Fruit fly (Drosophila melanogaster) whole organism, embryonic: ENCODE data around the gene gukh.

Source experiments
- Abd-B ChIP-seq: fragments of 200-800 bp; sonication (Bioruptor generic); optimal IDR thresholded peaks from 2 replicates; lab custom pipeline; 2018; ENCODE audit warnings: missing biosample characterization, mild to moderate bottlenecking, missing genetic modification characterization, moderate library complexity
- Adf1 ChIP-seq: fragments of 200-800 bp; sonication (Bioruptor generic); IDR thresholded peaks from 2 replicates; pipeline ENCODE4 v1.3.6; 2022; ENCODE audit warnings: missing biosample characterization, missing genetic modification characterization
- C15 ChIP-seq: fragments of 200-800 bp; sonication (Bioruptor generic); IDR thresholded peaks from 3 replicates; pipeline ENCODE4 v1.3.6; 2022; ENCODE audit warnings: missing biosample characterization, missing genetic modification characterization
- CG11456 ChIP-seq: fragments of 200-800 bp; sonication (Bioruptor generic); IDR thresholded peaks from 3 replicates; pipeline ENCODE4 v1.3.6; 2022; ENCODE audit warnings: missing biosample characterization, missing genetic modification characterization
- CG12104 ChIP-seq: fragments of 200-800 bp; sonication (Bioruptor generic); optimal IDR thresholded peaks from 3 replicates; lab custom pipeline; 2016; ENCODE audit warnings: missing biosample characterization, missing genetic modification characterization
- CG15269 ChIP-seq: fragments of 200-800 bp; sonication (Bioruptor generic); optimal IDR thresholded peaks from 2 replicates; lab custom pipeline; 2018; ENCODE audit warnings: missing biosample characterization, mild to moderate bottlenecking, missing genetic modification characterization, moderate library complexity
- CG16779 ChIP-seq: fragments of 200-800 bp; sonication (Bioruptor generic); IDR thresholded peaks from 2 replicates; pipeline ENCODE4 v1.3.6; 2022; ENCODE audit warnings: missing biosample characterization, missing genetic modification characterization
- CG17186 ChIP-seq: fragments of 200-800 bp; sonication (Bioruptor generic); optimal IDR thresholded peaks from 3 replicates; lab custom pipeline; 2017; ENCODE audit warnings: missing biosample characterization, missing genetic modification reagents, missing genetic modification characterization
- CG2120 ChIP-seq: fragments of 200-800 bp; sonication (Bioruptor generic); optimal IDR thresholded peaks from 3 replicates; lab custom pipeline; 2016; ENCODE audit warnings: missing biosample characterization, missing genetic modification characterization
- CG32772 ChIP-seq: fragments of 200-800 bp; sonication (Bioruptor generic); IDR thresholded peaks from 2 replicates; pipeline ENCODE4 v1.3.6; 2022; ENCODE audit warnings: missing biosample characterization, missing genetic modification characterization
- CG3995 ChIP-seq: fragments of 200-800 bp; sonication (Bioruptor generic); optimal IDR thresholded peaks from 3 replicates; lab custom pipeline; 2016; ENCODE audit warnings: missing biosample characterization, missing genetic modification characterization
- CG4360 ChIP-seq: fragments of 200-800 bp; sonication (Bioruptor generic); IDR thresholded peaks from 2 replicates; pipeline ENCODE4 v1.3.6; 2022; ENCODE audit warnings: missing biosample characterization, missing genetic modification characterization
- CG5245 ChIP-seq: fragments of 200-800 bp; sonication (Bioruptor generic); optimal IDR thresholded peaks from 3 replicates; lab custom pipeline; 2016; ENCODE audit warnings: missing biosample characterization, missing genetic modification characterization
- CG6272 ChIP-seq: fragments of 200-800 bp; sonication (Bioruptor generic); IDR thresholded peaks from 2 replicates; pipeline ENCODE4 v1.3.6; 2022; ENCODE audit warnings: missing biosample characterization, missing genetic modification characterization
- CG8944 ChIP-seq: fragments of 200-800 bp; sonication (Bioruptor generic); optimal IDR thresholded peaks from 3 replicates; lab custom pipeline; 2016; ENCODE audit warnings: missing biosample characterization, missing genetic modification characterization
- CG9797 ChIP-seq: fragments of 200-800 bp; sonication (Bioruptor generic); optimal IDR thresholded peaks from 3 replicates; lab custom pipeline; 2018; ENCODE audit warnings: missing biosample characterization, mild to moderate bottlenecking, missing genetic modification characterization
- Deaf1 ChIP-seq: fragments of 200-800 bp; optimal IDR thresholded peaks from 3 replicates; lab custom pipeline; 2019; ENCODE audit warnings: missing biosample characterization, mild to moderate bottlenecking, missing genetic modification characterization, moderate library complexity
- Drgx ChIP-seq: fragments of 200-800 bp; sonication (Bioruptor generic); IDR thresholded peaks from 2 replicates; pipeline ENCODE4 v1.3.6; 2022; ENCODE audit warnings: missing biosample characterization, missing genetic modification characterization
- Ets65A ChIP-seq: fragments of 200-800 bp; sonication (Bioruptor generic); peaks from one replicate; lab custom pipeline; 2016; ENCODE audit warnings: missing biosample characterization, missing genetic modification characterization
- GATAe ChIP-seq: fragments of 200-800 bp; sonication (Bioruptor generic); conservative IDR thresholded peaks from 2 replicates; pipeline ENCODE4 v1.3.6; 2022; ENCODE audit warnings: missing biosample characterization, missing genetic modification characterization
- Trl ChIP-seq, 3 experiments: fragments of >200 bp in 2 of 3; fragments of 200-800 bp in 1 of 3; sonication (Bioruptor generic) in 1 of 3; optimal IDR thresholded peaks; 2 replicates in 1 of 3; 3 replicates in 2 of 3; lab custom pipeline; 2016 to 2017; ENCODE audit warnings: missing biosample characterization in 1 of 3, missing genetic modification characterization in 1 of 3
- Xrp1 ChIP-seq: fragments of 200-800 bp; sonication (Bioruptor generic); IDR thresholded peaks from 2 replicates; pipeline ENCODE4 v1.3.6; 2022; ENCODE audit warnings: missing biosample characterization, missing genetic modification characterization
- abd-A ChIP-seq: fragments of 200-800 bp; sonication (Bioruptor generic); optimal IDR thresholded peaks from 3 replicates; lab custom pipeline; 2019; ENCODE audit warnings: missing biosample characterization, mild to moderate bottlenecking, missing genetic modification characterization, moderate library complexity
- chif ChIP-seq, 2 experiments: fragments of 200-800 bp; sonication (Bioruptor generic); optimal IDR thresholded peaks; 3 replicates each; lab custom pipeline; 2016; ENCODE audit warnings: missing biosample characterization in 2 of 2, missing genetic modification characterization in 2 of 2
- chinmo ChIP-seq: fragments of 200-800 bp; sonication (Bioruptor generic); IDR thresholded peaks from 4 replicates; pipeline ENCODE4 v1.3.6; 2022; ENCODE audit warnings: missing biosample characterization, missing genetic modification characterization; ENCODE audit not compliant: partially characterized antibody
- corto ChIP-seq: fragments of 200-800 bp; sonication (Bioruptor generic); optimal IDR thresholded peaks from 2 replicates; lab custom pipeline; 2016; ENCODE audit warnings: missing biosample characterization, mild to moderate bottlenecking, missing genetic modification characterization, moderate library complexity
- danr ChIP-seq: fragments of 200-800 bp; sonication (Bioruptor generic); IDR thresholded peaks from 2 replicates; pipeline ENCODE4 v1.3.6; 2022; ENCODE audit warnings: missing biosample characterization, missing genetic modification characterization
- ewg ChIP-seq: fragments of 200-800 bp; sonication (Bioruptor generic); optimal IDR thresholded peaks from 3 replicates; lab custom pipeline; 2017; ENCODE audit warnings: mild to moderate bottlenecking, missing biosample characterization, missing genetic modification reagents, missing genetic modification characterization
- grn ChIP-seq: fragments of 200-800 bp; sonication (Bioruptor generic); optimal IDR thresholded peaks from 3 replicates; lab custom pipeline; 2017; ENCODE audit warnings: missing biosample characterization, missing genetic modification characterization
- mirr ChIP-seq: fragments of 200-800 bp; sonication (Bioruptor generic); optimal IDR thresholded peaks from 3 replicates; lab custom pipeline; 2018; ENCODE audit warnings: missing biosample characterization, mild to moderate bottlenecking, missing genetic modification characterization
- oc ChIP-seq: fragments of 200-800 bp; sonication (Bioruptor generic); optimal IDR thresholded peaks from 2 replicates; lab custom pipeline; 2018; ENCODE audit warnings: missing biosample characterization, mild to moderate bottlenecking, missing genetic modification characterization, moderate library complexity
- peb ChIP-seq: fragments of 200-800 bp; sonication (Bioruptor generic); IDR thresholded peaks from 2 replicates; pipeline ENCODE4 v1.3.6; 2022; ENCODE audit warnings: missing biosample characterization, missing genetic modification characterization
- row ChIP-seq: fragments of 200-800 bp; sonication (Bioruptor generic); IDR thresholded peaks from 3 replicates; pipeline ENCODE4 v1.3.6; 2022; ENCODE audit warnings: missing biosample characterization, missing genetic modification characterization
- sna ChIP-seq: fragments of 200-800 bp; sonication (Bioruptor generic); IDR thresholded peaks from 2 replicates; pipeline ENCODE4 v1.3.6; 2022; ENCODE audit warnings: missing biosample characterization, missing genetic modification characterization; ENCODE audit not compliant: partially characterized antibody
- vfl ChIP-seq: fragments of 200-800 bp; sonication (Bioruptor generic); optimal IDR thresholded peaks from 2 replicates; lab custom pipeline; 2016; ENCODE audit warnings: missing biosample characterization, missing genetic modification characterization
- wdn ChIP-seq: fragments of 200-800 bp; sonication (Bioruptor generic); IDR thresholded peaks from 2 replicates; pipeline ENCODE4 v1.3.6; 2022; ENCODE audit warnings: missing biosample characterization, missing genetic modification characterization

gukh gene

DNA sequence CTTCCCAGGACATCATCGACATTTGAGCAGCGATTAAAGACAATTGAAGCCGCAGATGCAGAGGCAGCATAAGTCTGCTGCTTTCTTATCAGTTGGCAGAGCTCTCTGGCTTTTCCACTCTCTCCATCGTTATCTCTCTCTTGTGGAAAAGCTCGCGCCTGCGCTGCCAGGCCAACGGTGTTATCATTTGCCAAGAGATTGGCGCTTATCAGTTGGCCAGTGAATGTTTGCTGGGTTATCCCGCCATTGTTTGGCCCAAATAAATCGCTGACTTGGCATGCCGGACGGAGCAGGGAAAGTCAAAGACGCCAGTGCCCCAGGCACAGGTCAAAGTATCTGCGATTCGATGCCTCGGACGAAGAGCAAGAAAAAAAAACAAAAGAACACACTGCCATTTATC, 34.7 kb upstream of the gukh start:
- TF ChIP-seq CG12104 (GFP tag; lab: Kevin White, UChicago) (no peak), CG3995 (GFP tag; lab: Kevin White, UChicago) (no peak), Drgx (GFP tag; lab: Robert Waterston, UW) (no peak), corto (GFP tag; lab: Kevin White, UChicago) (no peak), CG32772 (GFP tag; lab: Robert Waterston, UW) (no peak), CG8944 (GFP tag; lab: Kevin White, UChicago) (no peak), CG4360 (GFP tag; lab: Robert Waterston, UW) (no peak), Xrp1 (no peak), CG9797 (GFP tag; lab: Kevin White, UChicago) (no peak), grn (GFP tag; lab: Kevin White, UChicago) (peak; percentile 13), Trl (optimal IDR thresholded peaks at IDR 0.05; lab: Kevin White, UChicago) (peak; percentile 22 to 48), Trl (GFP tag; optimal IDR thresholded peaks at IDR 0.05; lab: Kevin White, UChicago) (no peak), row (GFP tag; lab: Robert Waterston, UW) (peak; percentile 61; the same call in 1 of the 3 replicates), vfl (no peak), Abd-B (GFP tag; lab: Kevin White, UChicago) (no peak), abd-A (tag; lab: Kevin White, UChicago) (peak; percentile 51), Adf1 (GFP tag; lab: Robert Waterston, UW) (peak; percentile 7; the same call in 1 of the 2 replicates), sna (GFP tag; lab: Robert Waterston, UW) (0 out of 2 replicates have a peak, but pooled peaks have one; percentile 14), wdn (GFP tag; lab: Robert Waterston, UW) (no peak), CG5245 (GFP tag; lab: Kevin White, UChicago) (no peak), danr (GFP tag; lab: Robert Waterston, UW) (no peak), peb (GFP tag; lab: Robert Waterston, UW) (no peak), ewg (GFP tag; lab: Kevin White, UChicago) (peak; percentile 85), GATAe (GFP tag; lab: Robert Waterston, UW) (peak; percentile 90), C15 (GFP tag; lab: Robert Waterston, UW) (no peak), chinmo (GFP tag; lab: Robert Waterston, UW) (0 out of 4 replicates have a peak, but pooled peaks have one; percentile 12), CG17186 (GFP tag; lab: Kevin White, UChicago) (no peak), CG15269 (no peak), chif (GFP tag; optimal IDR thresholded peaks at IDR 0.05; lab: Kevin White, UChicago) (no peak)

DNA sequence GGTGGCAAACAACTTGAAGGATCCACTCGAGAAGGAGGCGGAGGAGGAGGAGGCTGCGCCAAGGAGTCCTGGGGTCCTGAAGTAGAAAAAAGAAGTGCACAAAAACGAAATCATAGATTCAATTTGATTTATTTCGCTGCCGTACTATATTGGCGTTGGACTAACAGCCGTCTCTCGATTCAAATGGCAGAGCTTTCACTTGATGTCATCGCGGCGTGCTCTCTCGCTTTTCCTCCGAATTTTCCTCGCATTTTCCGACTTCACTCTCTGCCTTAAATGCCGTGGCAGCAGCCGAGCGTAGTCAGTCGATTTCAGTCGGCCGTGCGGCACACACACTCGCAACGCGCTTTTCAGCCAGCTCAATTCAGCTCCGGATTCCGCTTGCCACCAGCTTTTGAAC, 33.9 kb upstream of the gukh start, which contains the start of gene CG43732:
Gene CG43732 (plus strand): TSS at position 301 of the 400 bp plus-strand sequence.
- TF ChIP-seq CG16779 (GFP tag; lab: Robert Waterston, UW), result 0 out of 2 replicates have a peak, but pooled peaks have one; percentile 10
- peak; percentile 8 for TF ChIP-seq abd-A (tag; lab: Kevin White, UChicago)
- no peak for TF ChIP-seq CG6272
- TF ChIP-seq Trl (optimal IDR thresholded peaks at IDR 0.05; lab: Kevin White, UChicago), result peak in 1 of 2 experiments; percentile 14
- TF ChIP-seq Trl (GFP tag; optimal IDR thresholded peaks at IDR 0.05; lab: Kevin White, UChicago), result no peak
- TF ChIP-seq Ets65A (GFP tag; lab: Kevin White, UChicago), result peak; percentile 70
- TF ChIP-seq Deaf1 (tag; lab: Kevin White, UChicago), result peak; percentile 78

DNA sequence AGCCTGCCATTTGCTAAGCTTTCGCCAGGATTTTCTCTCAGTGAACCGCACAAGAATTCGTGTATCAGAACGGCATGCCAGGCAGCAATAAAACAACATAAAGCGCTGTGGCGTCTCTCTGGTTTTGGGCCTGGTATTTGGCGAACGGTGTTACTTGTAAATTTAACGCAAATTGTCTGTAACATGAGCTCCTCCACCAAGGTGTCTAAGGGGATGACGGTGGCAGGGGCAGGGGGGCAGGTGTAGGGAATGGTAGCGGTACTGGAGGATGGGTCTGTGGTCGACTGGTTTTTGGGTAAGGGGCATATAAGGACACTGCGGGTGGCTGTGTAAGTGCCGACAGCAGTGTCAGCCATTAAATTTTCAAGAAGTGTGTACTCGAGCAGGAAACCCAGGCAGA, 19.0 kb upstream of the gukh start:
- TF ChIP-seq CG2120 (GFP tag; lab: Kevin White, UChicago) (no peak), C15 (GFP tag; lab: Robert Waterston, UW) (no peak), Ets65A (GFP tag; lab: Kevin White, UChicago) (peak; percentile 71), CG11456 (0 out of 3 replicates have a peak, but pooled peaks have one; percentile 31), abd-A (tag; lab: Kevin White, UChicago) (peak; percentile 73), oc (tag; lab: Kevin White, UChicago) (no peak), mirr (peak; percentile 51)
